Fruit fly (Drosophila melanogaster): ENCODE measurements around the gene Ttc19.

- no peak for TF ChIP-seq CTCF (optimal IDR thresholded peaks at IDR 0.05)
- no peak for TF ChIP-seq CG8478 (optimal IDR thresholded peaks at IDR 0.05)
These were observed 17.6 kb downstream of the Ttc19 start, which contains the start of gene Sidpn for dm6 chr2L:19027246-19027886.
